Fruit fly (Drosophila melanogaster) whole organism, embryonic: ENCODE data around the gene CG10793.

Experiments
- CG10147 ChIP-seq: fragments of 200-800 bp; sonication (Bioruptor generic); optimal IDR thresholded peaks from 2 replicates; lab custom pipeline; 2019; ENCODE audit warnings: missing biosample characterization, mild to moderate bottlenecking, missing genetic modification characterization, moderate library complexity
- CG10959 ChIP-seq: fragments of 200-800 bp; sonication (Bioruptor generic); IDR thresholded peaks from 2 replicates; pipeline ENCODE4 v1.3.6; 2022; ENCODE audit warnings: missing biosample characterization, missing genetic modification characterization
- CG11456 ChIP-seq: fragments of 200-800 bp; sonication (Bioruptor generic); IDR thresholded peaks from 3 replicates; pipeline ENCODE4 v1.3.6; 2022; ENCODE audit warnings: missing biosample characterization, missing genetic modification characterization
- CG12155 ChIP-seq: fragments of 200-800 bp; sonication (Bioruptor generic); optimal IDR thresholded peaks from 3 replicates; lab custom pipeline; 2016; ENCODE audit warnings: missing biosample characterization, missing genetic modification characterization
- CG12942 ChIP-seq: fragments of 200-800 bp; sonication (Bioruptor generic); optimal IDR thresholded peaks from 3 replicates; lab custom pipeline; 2016; ENCODE audit warnings: missing biosample characterization, missing genetic modification characterization
- CG13287 ChIP-seq: fragments of 200-800 bp; sonication (Bioruptor generic); IDR thresholded peaks from 2 replicates; pipeline ENCODE4 v1.3.6; 2022; ENCODE audit warnings: missing biosample characterization, missing genetic modification characterization; ENCODE audit not compliant: partially characterized antibody
- CG13894 ChIP-seq: fragments of 200-800 bp; sonication (Bioruptor generic); optimal IDR thresholded peaks from 3 replicates; lab custom pipeline; 2018; ENCODE audit warnings: missing biosample characterization, mild to moderate bottlenecking, missing genetic modification characterization, moderate library complexity
- CG14050 ChIP-seq: fragments of 200-800 bp; sonication (Bioruptor generic); IDR thresholded peaks from 3 replicates; pipeline ENCODE4 v1.3.6; 2022; ENCODE audit warnings: missing biosample characterization, missing genetic modification characterization
- CG15073 ChIP-seq: fragments of 200-800 bp; sonication (Bioruptor generic); optimal IDR thresholded peaks from 2 replicates; lab custom pipeline; 2016; ENCODE audit warnings: missing biosample characterization, missing genetic modification characterization
- CG17359 ChIP-seq: fragments of 200-800 bp; sonication (Bioruptor generic); optimal IDR thresholded peaks from 3 replicates; lab custom pipeline; 2018; ENCODE audit warnings: missing biosample characterization, mild to moderate bottlenecking, missing genetic modification characterization, moderate library complexity
- CG17568 ChIP-seq: fragments of 200-800 bp; sonication (Bioruptor generic); optimal IDR thresholded peaks from 2 replicates; lab custom pipeline; 2018; ENCODE audit warnings: missing biosample characterization, mild to moderate bottlenecking, missing genetic modification characterization, moderate library complexity
- CG4360 ChIP-seq: fragments of 200-800 bp; sonication (Bioruptor generic); IDR thresholded peaks from 2 replicates; pipeline ENCODE4 v1.3.6; 2022; ENCODE audit warnings: missing biosample characterization, missing genetic modification characterization
- CG4730 ChIP-seq: fragments of 200-800 bp; sonication (Bioruptor generic); IDR thresholded peaks from 2 replicates; pipeline ENCODE4 v1.3.6; 2022; ENCODE audit warnings: missing biosample characterization, missing genetic modification characterization
- CG8388 ChIP-seq: fragments of 200-800 bp; sonication (Bioruptor generic); optimal IDR thresholded peaks from 2 replicates; lab custom pipeline; 2019; ENCODE audit warnings: missing biosample characterization, mild to moderate bottlenecking, missing genetic modification characterization, moderate library complexity
- CG9215 ChIP-seq: fragments of 200-800 bp; sonication (Bioruptor generic); IDR thresholded peaks from 2 replicates; pipeline ENCODE4 v1.3.6; 2022; ENCODE audit warnings: missing biosample characterization, missing genetic modification characterization
- CG9797 ChIP-seq: fragments of 200-800 bp; sonication (Bioruptor generic); optimal IDR thresholded peaks from 3 replicates; lab custom pipeline; 2018; ENCODE audit warnings: missing biosample characterization, mild to moderate bottlenecking, missing genetic modification characterization
- Chrac-16 ChIP-seq: fragments of 200-800 bp; sonication (Bioruptor generic); optimal IDR thresholded peaks from 3 replicates; lab custom pipeline; 2016; ENCODE audit warnings: missing biosample characterization, missing genetic modification characterization
- CrebB ChIP-seq: fragments of 200-800 bp; sonication (Bioruptor generic); optimal IDR thresholded peaks from 3 replicates; lab custom pipeline; 2018; ENCODE audit warnings: missing biosample characterization, mild to moderate bottlenecking, missing genetic modification characterization
- D ChIP-seq, 2 experiments: fragments of 200-800 bp in 1 of 2; fragments of >200 bp in 1 of 2; sonication (Bioruptor generic) in 1 of 2; optimal IDR thresholded peaks; 2 replicates in 1 of 2; 3 replicates in 1 of 2; lab custom pipeline; 2017; ENCODE audit warnings: mild to moderate bottlenecking in 1 of 2, missing biosample characterization in 1 of 2, missing genetic modification characterization in 1 of 2, missing genetic modification reagents in 1 of 2
- Deaf1 ChIP-seq: fragments of 200-800 bp; optimal IDR thresholded peaks from 3 replicates; lab custom pipeline; 2019; ENCODE audit warnings: missing biosample characterization, mild to moderate bottlenecking, missing genetic modification characterization, moderate library complexity
- Dip2 ChIP-seq: fragments of 200-800 bp; sonication (Bioruptor generic); IDR thresholded peaks from 2 replicates; pipeline ENCODE4 v1.3.6; 2022; ENCODE audit warnings: missing biosample characterization, missing genetic modification characterization
- Dll ChIP-seq: fragments of 200-800 bp; sonication (Bioruptor generic); IDR thresholded peaks from 4 replicates; pipeline ENCODE4 v1.3.6; 2022; ENCODE audit warnings: missing biosample characterization, missing genetic modification characterization; ENCODE audit not compliant: partially characterized antibody
- Dref ChIP-seq: fragments of 200-800 bp; sonication (Bioruptor generic); IDR thresholded peaks from 2 replicates; pipeline ENCODE4 v1.3.6; 2022; ENCODE audit warnings: missing biosample characterization, missing genetic modification characterization
- Gug ChIP-seq: fragments of 200-800 bp; sonication (Bioruptor generic); IDR thresholded peaks from 4 replicates; pipeline ENCODE4 v1.3.6; 2022; ENCODE audit warnings: missing biosample characterization, missing genetic modification characterization
- HmgZ ChIP-seq: fragments of 200-800 bp; sonication (Bioruptor generic); optimal IDR thresholded peaks from 2 replicates; lab custom pipeline; 2018; ENCODE audit warnings: missing biosample characterization, mild to moderate bottlenecking, missing genetic modification characterization
- Hr78 ChIP-seq, 2 experiments: fragments of 200-800 bp in 1 of 2; fragments of >200 bp in 1 of 2; sonication (Bioruptor generic) in 1 of 2; optimal IDR thresholded peaks; 2 replicates each; lab custom pipeline; 2017 to 2019; ENCODE audit warnings: missing biosample characterization in 2 of 2, missing genetic modification characterization in 2 of 2, mild to moderate bottlenecking in 1 of 2, moderate library complexity in 1 of 2
- Jarid2 ChIP-seq: fragments of 200-800 bp; sonication (Bioruptor generic); optimal IDR thresholded peaks from 3 replicates; lab custom pipeline; 2017; ENCODE audit warnings: mild to moderate bottlenecking, missing biosample characterization, missing genetic modification reagents, missing genetic modification characterization
- Med ChIP-seq: fragments of 200-800 bp; sonication (Bioruptor generic); peaks from one replicate; lab custom pipeline; 2016; ENCODE audit warnings: missing biosample characterization, missing genetic modification characterization, mild to moderate bottlenecking, inconsistent platforms, moderate library complexity
- Nf-YB ChIP-seq: fragments of 200-800 bp; sonication (Bioruptor generic); optimal IDR thresholded peaks from 3 replicates; lab custom pipeline; 2019; ENCODE audit warnings: missing biosample characterization, mild to moderate bottlenecking, missing genetic modification characterization, moderate library complexity
- Nf-YC ChIP-seq: fragments of 200-800 bp; optimal IDR thresholded peaks from 3 replicates; lab custom pipeline; 2019; ENCODE audit warnings: missing biosample characterization, mild to moderate bottlenecking, missing genetic modification characterization, moderate library complexity
- Rfx ChIP-seq: fragments of 200-800 bp; sonication (Bioruptor generic); IDR thresholded peaks from 2 replicates; pipeline ENCODE4 v1.3.6; 2022; ENCODE audit warnings: missing biosample characterization, missing genetic modification characterization
- Spps ChIP-seq: fragments of 200-800 bp; sonication (Bioruptor generic); optimal IDR thresholded peaks from 2 replicates; lab custom pipeline; 2018; ENCODE audit warnings: missing biosample characterization, mild to moderate bottlenecking, missing genetic modification characterization
- Sry-β ChIP-seq: fragments of 200-800 bp; sonication (Bioruptor generic); optimal IDR thresholded peaks from 2 replicates; lab custom pipeline; 2018; ENCODE audit warnings: missing biosample characterization, mild to moderate bottlenecking, missing genetic modification characterization, moderate library complexity
- Sry-δ ChIP-seq: fragments of 200-800 bp; sonication (Bioruptor generic); optimal IDR thresholded peaks from 2 replicates; lab custom pipeline; 2016; ENCODE audit warnings: missing biosample characterization, missing genetic modification characterization
- ase ChIP-seq: fragments of 200-800 bp; sonication (Bioruptor generic); IDR thresholded peaks from 3 replicates; pipeline ENCODE4 v1.3.6; 2022; ENCODE audit warnings: missing biosample characterization, missing genetic modification characterization
- bsh ChIP-seq, 2 experiments: fragments of 200-800 bp; sonication (Bioruptor generic); optimal IDR thresholded peaks; 2 replicates each; lab custom pipeline; 2017 to 2018; ENCODE audit warnings: mild to moderate bottlenecking in 2 of 2, missing biosample characterization in 2 of 2, missing genetic modification characterization in 2 of 2, moderate library complexity in 1 of 2
- cad ChIP-seq: fragments of >200 bp; optimal IDR thresholded peaks from 2 replicates; lab custom pipeline; 2017; ENCODE audit warnings: missing biosample characterization, missing genetic modification characterization
- crol ChIP-seq: fragments of 200-800 bp; sonication (Bioruptor generic); IDR thresholded peaks from 2 replicates; pipeline ENCODE4 v1.3.6; 2022; ENCODE audit warnings: missing biosample characterization, missing genetic modification characterization
- ems ChIP-seq: fragments of 200-800 bp; sonication (Bioruptor generic); optimal IDR thresholded peaks from 3 replicates; lab custom pipeline; 2016; ENCODE audit warnings: missing biosample characterization, missing genetic modification characterization
- hbn ChIP-seq: fragments of 200-800 bp; sonication (Bioruptor generic); IDR thresholded peaks from 2 replicates; pipeline ENCODE4 v1.3.6; 2022; ENCODE audit warnings: missing biosample characterization, missing genetic modification characterization; ENCODE audit not compliant: partially characterized antibody
- hkb ChIP-seq, 2 experiments: fragments of 200-800 bp in 1 of 2; fragments of >200 bp in 1 of 2; sonication (Bioruptor generic) in 1 of 2; IDR thresholded peaks in 1 of 2; optimal IDR thresholded peaks in 1 of 2; 2 replicates each; pipeline versions ENCODE4 v1.3.6 to Lab custom; 2017 to 2022; ENCODE audit warnings: missing biosample characterization in 1 of 2, missing genetic modification characterization in 1 of 2
- ind ChIP-seq: fragments of 200-800 bp; sonication (Bioruptor generic); optimal IDR thresholded peaks from 3 replicates; lab custom pipeline; 2016; ENCODE audit warnings: missing biosample characterization, missing genetic modification characterization
- insv ChIP-seq, 2 experiments: fragments of 200-800 bp; sonication (Bioruptor generic); optimal IDR thresholded peaks; 3 replicates each; lab custom pipeline; 2016 to 2018; ENCODE audit warnings: missing biosample characterization in 2 of 2, missing genetic modification characterization in 2 of 2
- mld ChIP-seq: fragments of 200-800 bp; sonication (Bioruptor generic); IDR thresholded peaks from 3 replicates; pipeline ENCODE4 v1.3.6; 2022; ENCODE audit warnings: missing biosample characterization, missing genetic modification characterization; ENCODE audit not compliant: partially characterized antibody
- oc ChIP-seq: fragments of 200-800 bp; sonication (Bioruptor generic); optimal IDR thresholded peaks from 2 replicates; lab custom pipeline; 2018; ENCODE audit warnings: missing biosample characterization, mild to moderate bottlenecking, missing genetic modification characterization, moderate library complexity
- peb ChIP-seq: fragments of 200-800 bp; sonication (Bioruptor generic); IDR thresholded peaks from 2 replicates; pipeline ENCODE4 v1.3.6; 2022; ENCODE audit warnings: missing biosample characterization, missing genetic modification characterization
- pho ChIP-seq: fragments of 200-800 bp; sonication (Bioruptor generic); optimal IDR thresholded peaks from 2 replicates; lab custom pipeline; 2016; ENCODE audit warnings: missing biosample characterization, missing genetic modification characterization
- pros ChIP-seq: fragments of 200-800 bp; sonication (Bioruptor generic); optimal IDR thresholded peaks from 3 replicates; lab custom pipeline; 2019; ENCODE audit warnings: missing biosample characterization, mild to moderate bottlenecking, missing genetic modification characterization, moderate library complexity
- stc ChIP-seq: fragments of 200-800 bp; sonication (Bioruptor generic); IDR thresholded peaks from 2 replicates; pipeline ENCODE4 v1.3.6; 2022; ENCODE audit warnings: missing biosample characterization, missing genetic modification characterization
- stwl ChIP-seq: fragments of 200-800 bp; sonication (Bioruptor generic); optimal IDR thresholded peaks from 3 replicates; lab custom pipeline; 2018; ENCODE audit warnings: missing biosample characterization, mild to moderate bottlenecking, missing genetic modification characterization, moderate library complexity

The CG10793 gene

dm6 chrX:3298926-3299325 lies 17.3 kb downstream of the CG10793 start (continued):
- TF ChIP-seq stwl (tag; lab: Kevin White, UChicago) (no peak), pros (GFP tag; lab: Kevin White, UChicago) (no peak), CG11456 (GFP tag; lab: Robert Waterston, UW) (no peak), stc (GFP tag; lab: Robert Waterston, UW) (no peak), CG14050 (no peak), CG8388 (no peak), Chrac-16 (GFP tag; lab: Kevin White, UChicago) (no peak), Sry-β (GFP tag; lab: Kevin White, UChicago) (no peak), Spps (tag; lab: Kevin White, UChicago) (no peak), Gug (GFP tag; lab: Robert Waterston, UW) (no peak), CG17568 (GFP tag; lab: Kevin White, UChicago) (no peak), insv (GFP tag; optimal IDR thresholded peaks at IDR 0.05; lab: Kevin White, UChicago) (no peak), peb (GFP tag; lab: Robert Waterston, UW) (no peak), CG12942 (no peak), hbn (GFP tag; lab: Robert Waterston, UW) (no peak), Sry-δ (GFP tag; lab: Kevin White, UChicago) (no peak), HmgZ (tag; lab: Kevin White, UChicago) (no peak), hkb (optimal IDR thresholded peaks at IDR 0.05; lab: Kevin White, UChicago) (no peak), hkb (GFP tag; IDR thresholded peaks at IDR 0.05; lab: Robert Waterston, UW) (no peak), CG15073 (GFP tag; lab: Kevin White, UChicago) (no peak), mld (GFP tag; lab: Robert Waterston, UW) (no peak), Dip2 (no peak), Med (GFP tag; lab: Kevin White, UChicago) (peak; percentile 77), CG12155 (GFP tag; lab: Kevin White, UChicago) (no peak), Nf-YC (tag; lab: Kevin White, UChicago) (peak; percentile 66), CG4360 (GFP tag; lab: Robert Waterston, UW) (no peak), crol (no peak; the same call in 1 of the 2 replicates), CG9215 (GFP tag; lab: Robert Waterston, UW) (no peak), CG9797 (GFP tag; lab: Kevin White, UChicago) (no peak), CG17359 (tag; lab: Kevin White, UChicago) (no peak), Deaf1 (tag; lab: Kevin White, UChicago) (peak; percentile 37), pho (GFP tag; lab: Kevin White, UChicago) (no peak), Dll (GFP tag; lab: Robert Waterston, UW) (no peak), ind (no peak), cad (GFP tag; lab: Kevin White, UChicago) (no peak), Nf-YB (peak; percentile 14), CG13287 (GFP tag; lab: Robert Waterston, UW) (no peak), Dref (GFP tag; lab: Robert Waterston, UW) (no peak), CG10959 (GFP tag; lab: Robert Waterston, UW) (no peak), Rfx (GFP tag; lab: Robert Waterston, UW) (no peak), oc (tag; lab: Kevin White, UChicago) (no peak), bsh (GFP tag; optimal IDR thresholded peaks at IDR 0.05; lab: Kevin White, UChicago) (no peak), ase (GFP tag; lab: Robert Waterston, UW) (no peak), Jarid2 (GFP tag; lab: Kevin White, UChicago) (no peak), CG4730 (GFP tag; lab: Robert Waterston, UW) (no peak), D (optimal IDR thresholded peaks at IDR 0.05; lab: Kevin White, UChicago) (no peak), D (GFP tag; optimal IDR thresholded peaks at IDR 0.05; lab: Kevin White, UChicago) (no peak), ems (GFP tag; lab: Kevin White, UChicago) (no peak), Hr78 (GFP tag; optimal IDR thresholded peaks at IDR 0.05; lab: Kevin White, UChicago) (peak in 1 of 2 experiments; percentile 62), CG10147 (no peak), CG13894 (peak; percentile 80), CrebB (tag; lab: Kevin White, UChicago) (no peak)
